ENCODE assay signal across 1 fruit fly cellular context in genomic region chrX:1830396-1831218, dm6.
TF ChIP-seq lines count a peak whose summit lies in the region.

No protein-coding gene starts in this region.

TF ChIP-seq in whole organism, embryonic, 481 proteins besides CTCF, POLR2A, EP300 and RAD21 (continued from another document and continues in another):
- TF ChIP-seq toy (GFP tag; IDR thresholded peaks at IDR 0.05; lab: Robert Waterston, UW) (peak; percentile 90), nmo (GFP tag; optimal IDR thresholded peaks at IDR 0.05; lab: Kevin White, UChicago) (peak; percentile 95), row (GFP tag; IDR thresholded peaks at IDR 0.05; lab: Robert Waterston, UW) (peak; percentile 98), ttk (GFP tag; IDR thresholded peaks at IDR 0.05; lab: Robert Waterston, UW) (peak; percentile 98), CG4854 (GFP tag; optimal IDR thresholded peaks at IDR 0.05; lab: Kevin White, UChicago) (peak; percentile 89), CG18476 (GFP tag; optimal IDR thresholded peaks at IDR 0.05; lab: Kevin White, UChicago) (peak; percentile 92), al (GFP tag; IDR thresholded peaks at IDR 0.05; lab: Robert Waterston, UW) (peak; percentile 95), Usf (GFP tag; optimal IDR thresholded peaks at IDR 0.05; lab: Kevin White, UChicago) (peak; percentile 91), CG8359 (GFP tag; optimal IDR thresholded peaks at IDR 0.05; lab: Kevin White, UChicago; ENCODE audit: borderline replicate concordance) (peak; percentile 84), Camta (GFP tag; optimal IDR thresholded peaks at IDR 0.05; lab: Kevin White, UChicago) (peak; percentile 93), sisA (GFP tag; IDR thresholded peaks at IDR 0.05; lab: Robert Waterston, UW) (peak; percentile 93), CG15514 (GFP tag; optimal IDR thresholded peaks at IDR 0.05; lab: Kevin White, UChicago) (peak; percentile 92), CG12942 (GFP tag; optimal IDR thresholded peaks at IDR 0.05; lab: Kevin White, UChicago) (peak; percentile 87), CG16815 (GFP tag; optimal IDR thresholded peaks at IDR 0.05; lab: Kevin White, UChicago) (peak; percentile 85), Dad (GFP tag; optimal IDR thresholded peaks at IDR 0.05; lab: Kevin White, UChicago) (peak; percentile 80), Doc3 (GFP tag; IDR thresholded peaks at IDR 0.05; lab: Robert Waterston, UW; ENCODE audit: partially characterized antibody) (no peak), CG17912 (GFP tag; optimal IDR thresholded peaks at IDR 0.05; lab: Kevin White, UChicago) (peak; percentile 61), Hsf (GFP tag; optimal IDR thresholded peaks at IDR 0.05; lab: Kevin White, UChicago) (peak; percentile 94), CG18011 (GFP tag; optimal IDR thresholded peaks at IDR 0.05; lab: Kevin White, UChicago) (peak; percentile 81), CG11247 (GFP tag; IDR thresholded peaks at IDR 0.05; lab: Robert Waterston, UW) (peak; percentile 97), CG7839 (tag; optimal IDR thresholded peaks at IDR 0.05; lab: Kevin White, UChicago) (peak; percentile 97), dimm (GFP tag; IDR thresholded peaks at IDR 0.05; lab: Robert Waterston, UW) (peak; percentile 88), CG3281 (GFP tag; optimal IDR thresholded peaks at IDR 0.05; lab: Kevin White, UChicago) (peak; percentile 96), cwo (GFP tag; optimal IDR thresholded peaks at IDR 0.05; lab: Kevin White, UChicago) (peak; percentile 100), CG33557 (GFP tag; optimal IDR thresholded peaks at IDR 0.05; lab: Kevin White, UChicago) (peak; percentile 76), zf30C (GFP tag; optimal IDR thresholded peaks at IDR 0.05; lab: Kevin White, UChicago) (peak; percentile 88), CG17802 (tag; optimal IDR thresholded peaks at IDR 0.05; lab: Kevin White, UChicago) (peak; percentile 86), CG9609 (GFP tag; optimal IDR thresholded peaks at IDR 0.05; lab: Kevin White, UChicago) (peak; percentile 92), Med (GFP tag; lab: Kevin White, UChicago) (peak; percentile 99), Sox100B (GFP tag; optimal IDR thresholded peaks at IDR 0.05; lab: Kevin White, UChicago) (peak; percentile 96), HmgD (GFP tag; optimal IDR thresholded peaks at IDR 0.05; lab: Kevin White, UChicago) (peak; percentile 85), hbn (GFP tag; IDR thresholded peaks at IDR 0.05; lab: Robert Waterston, UW; ENCODE audit: partially characterized antibody) (no peak), CkIIα-i1 (GFP tag; IDR thresholded peaks at IDR 0.05; lab: Robert Waterston, UW) (peak; percentile 77; the same call in 1 of the 2 replicates), CG9437 (GFP tag; optimal IDR thresholded peaks at IDR 0.05; lab: Kevin White, UChicago) (peak; percentile 93), CG7928 (GFP tag; optimal IDR thresholded peaks at IDR 0.05; lab: Kevin White, UChicago) (peak; percentile 65), CG14014 (GFP tag; IDR thresholded peaks at IDR 0.05; lab: Robert Waterston, UW) (peak; percentile 98), dan (GFP tag; IDR thresholded peaks at IDR 0.05; lab: Robert Waterston, UW) (peak; percentile 60; the same call in 1 of the 2 replicates), CG6254 (GFP tag; optimal IDR thresholded peaks at IDR 0.05; lab: Kevin White, UChicago) (peak; percentile 89), ssp (GFP tag; IDR thresholded peaks at IDR 0.05; lab: Robert Waterston, UW) (peak; percentile 88), Awh (GFP tag; IDR thresholded peaks at IDR 0.05; lab: Robert Waterston, UW) (peak; percentile 98), Tbp (GFP tag; optimal IDR thresholded peaks at IDR 0.05; lab: Kevin White, UChicago) (no peak), MBD-R2 (GFP tag; IDR thresholded peaks at IDR 0.05; lab: Robert Waterston, UW) (peak; percentile 95), sim (GFP tag; IDR thresholded peaks at IDR 0.05; lab: Robert Waterston, UW) (peak; percentile 94), unc-4 (GFP tag; IDR thresholded peaks at IDR 0.05; lab: Robert Waterston, UW; ENCODE audit: partially characterized antibody) (no peak), Blimp-1 (GFP tag; optimal IDR thresholded peaks at IDR 0.05; lab: Kevin White, UChicago) (peak; percentile 95), Antp (GFP tag; optimal IDR thresholded peaks at IDR 0.05; lab: Kevin White, UChicago) (peak; percentile 91), trem (tag; optimal IDR thresholded peaks at IDR 0.05; lab: Kevin White, UChicago) (peak; percentile 89), CG2202 (tag; optimal IDR thresholded peaks at IDR 0.05; lab: Kevin White, UChicago) (peak; percentile 73), Jarid2 (GFP tag; optimal IDR thresholded peaks at IDR 0.05; lab: Kevin White, UChicago) (peak; percentile 74), emc (GFP tag; optimal IDR thresholded peaks at IDR 0.05; lab: Kevin White, UChicago) (peak; percentile 77), HLHmδ (GFP tag; optimal IDR thresholded peaks at IDR 0.05; lab: Kevin White, UChicago) (no peak), CG13624 (GFP tag; optimal IDR thresholded peaks at IDR 0.05; lab: Kevin White, UChicago) (peak; percentile 95), gcm (GFP tag; optimal IDR thresholded peaks at IDR 0.05; lab: Kevin White, UChicago) (peak; percentile 94), jigr1 (GFP tag; IDR thresholded peaks at IDR 0.05; lab: Robert Waterston, UW) (peak; percentile 89; the same call in 2 of the 3 replicates), esg (GFP tag; conservative IDR thresholded peaks at IDR 0.05; lab: Robert Waterston, UW) (peak; percentile 97), btn (GFP tag; optimal IDR thresholded peaks at IDR 0.05; lab: Kevin White, UChicago) (peak; percentile 75), gsb-n (tag; optimal IDR thresholded peaks at IDR 0.05; lab: Kevin White, UChicago) (peak; percentile 92), stc (GFP tag; IDR thresholded peaks at IDR 0.05; lab: Robert Waterston, UW) (peak; percentile 97), CG9797 (GFP tag; optimal IDR thresholded peaks at IDR 0.05; lab: Kevin White, UChicago) (peak; percentile 39), grau (tag; optimal IDR thresholded peaks at IDR 0.05; lab: Kevin White, UChicago) (peak; percentile 95), CG4730 (GFP tag; IDR thresholded peaks at IDR 0.05; lab: Robert Waterston, UW) (peak; percentile 96), Chrac-16 (GFP tag; optimal IDR thresholded peaks at IDR 0.05; lab: Kevin White, UChicago) (peak; percentile 91), en (GFP tag; optimal IDR thresholded peaks at IDR 0.05; lab: Kevin White, UChicago) (peak; percentile 90), h (optimal IDR thresholded peaks at IDR 0.05; lab: Kevin White, UChicago) (no peak), CG8765 (GFP tag; IDR thresholded peaks at IDR 0.05; lab: Robert Waterston, UW) (peak; percentile 87), CG34376 (GFP tag; optimal IDR thresholded peaks at IDR 0.05; lab: Kevin White, UChicago) (peak; percentile 95), CG31224 (GFP tag; IDR thresholded peaks at IDR 0.05; lab: Robert Waterston, UW) (peak; percentile 92), CG14965 (GFP tag; optimal IDR thresholded peaks at IDR 0.05; lab: Kevin White, UChicago; ENCODE audit: borderline replicate concordance) (peak; percentile 64), ash1 (GFP tag; optimal IDR thresholded peaks at IDR 0.05; lab: Kevin White, UChicago) (peak; percentile 64), so (GFP tag; IDR thresholded peaks at IDR 0.05; lab: Robert Waterston, UW) (peak; percentile 95), pnt (GFP tag; optimal IDR thresholded peaks at IDR 0.05; lab: Kevin White, UChicago) (peak; percentile 92), cato (GFP tag; optimal IDR thresholded peaks at IDR 0.05; lab: Kevin White, UChicago; ENCODE audit: borderline replicate concordance) (peak; percentile 88), CG31441 (GFP tag; IDR thresholded peaks at IDR 0.05; lab: Robert Waterston, UW) (peak; percentile 97), CG3726 (GFP tag; IDR thresholded peaks at IDR 0.05; lab: Robert Waterston, UW) (peak; percentile 95), CG15479 (GFP tag; optimal IDR thresholded peaks at IDR 0.05; lab: Kevin White, UChicago) (no peak), D19B (GFP tag; optimal IDR thresholded peaks at IDR 0.05; lab: Kevin White, UChicago) (peak; percentile 88), croc (GFP tag; conservative IDR thresholded peaks at IDR 0.05; lab: Robert Waterston, UW) (peak; percentile 90), CG34224 (GFP tag; IDR thresholded peaks at IDR 0.05; lab: Robert Waterston, UW; ENCODE audit: partially characterized antibody) (no peak), tup (GFP tag; optimal IDR thresholded peaks at IDR 0.05; lab: Kevin White, UChicago) (peak; percentile 90), CG11504 (tag; optimal IDR thresholded peaks at IDR 0.05; lab: Kevin White, UChicago) (peak; percentile 96), CG18619 (GFP tag; optimal IDR thresholded peaks at IDR 0.05; lab: Kevin White, UChicago) (peak; percentile 94), CG10543 (GFP tag; optimal IDR thresholded peaks at IDR 0.05; lab: Kevin White, UChicago) (peak; percentile 95), tap (tag; optimal IDR thresholded peaks at IDR 0.05; lab: Kevin White, UChicago) (peak; percentile 96), z (GFP tag; IDR thresholded peaks at IDR 0.05; lab: Robert Waterston, UW) (peak; percentile 72), Optix (GFP tag; IDR thresholded peaks at IDR 0.05; lab: Robert Waterston, UW) (peak; percentile 93), zen (tag; optimal IDR thresholded peaks at IDR 0.05; lab: Kevin White, UChicago) (peak; percentile 82), ac (GFP tag; optimal IDR thresholded peaks at IDR 0.05; lab: Kevin White, UChicago) (peak; percentile 74), HLH4C (GFP tag; IDR thresholded peaks at IDR 0.05; lab: Robert Waterston, UW; ENCODE audit: partially characterized antibody) (peak; percentile 21; the same call in 1 of the 3 replicates), Hmr (GFP tag; optimal IDR thresholded peaks at IDR 0.05; lab: Kevin White, UChicago) (peak; percentile 96), danr (GFP tag; IDR thresholded peaks at IDR 0.05; lab: Robert Waterston, UW) (peak; percentile 94), Eip74EF (GFP tag; optimal IDR thresholded peaks at IDR 0.05; lab: Kevin White, UChicago) (peak in 1 of 2 experiments; percentile 91), odd (GFP tag; optimal IDR thresholded peaks at IDR 0.05; lab: Kevin White, UChicago) (peak; percentile 92), pb (GFP tag; optimal IDR thresholded peaks at IDR 0.05; lab: Kevin White, UChicago) (peak; percentile 86), amos (GFP tag; IDR thresholded peaks at IDR 0.05; lab: Robert Waterston, UW; ENCODE audit: partially characterized antibody) (no peak; the same call in 1 of the 2 replicates), Spps (tag; optimal IDR thresholded peaks at IDR 0.05; lab: Kevin White, UChicago) (peak; percentile 68), NfI (GFP tag; optimal IDR thresholded peaks at IDR 0.05; lab: Kevin White, UChicago) (peak; percentile 95), CG4404 (GFP tag; IDR thresholded peaks at IDR 0.05; lab: Robert Waterston, UW) (peak; percentile 82), Sin3A (optimal IDR thresholded peaks at IDR 0.05; lab: Kevin White, UChicago) (no peak), usp (GFP tag; optimal IDR thresholded peaks at IDR 0.05; lab: Kevin White, UChicago) (no peak), run (tag; optimal IDR thresholded peaks at IDR 0.05; lab: Kevin White, UChicago) (peak; percentile 92), CG7963 (GFP tag; IDR thresholded peaks at IDR 0.05; lab: Robert Waterston, UW; ENCODE audit: partially characterized antibody) (no peak), aop (GFP tag; IDR thresholded peaks at IDR 0.05; lab: Robert Waterston, UW) (peak; percentile 91), CG16863 (GFP tag; optimal IDR thresholded peaks at IDR 0.05; lab: Kevin White, UChicago) (peak; percentile 93), tgo (GFP tag; IDR thresholded peaks at IDR 0.05; lab: Robert Waterston, UW) (peak; percentile 97), CG10274 (GFP tag; optimal IDR thresholded peaks at IDR 0.05; lab: Kevin White, UChicago) (peak; percentile 99), CG6791 (GFP tag; IDR thresholded peaks at IDR 0.05; lab: Robert Waterston, UW; ENCODE audit: partially characterized antibody) (no peak), repo (GFP tag; optimal IDR thresholded peaks at IDR 0.05; lab: Kevin White, UChicago) (peak; percentile 90), Sry-β (GFP tag; optimal IDR thresholded peaks at IDR 0.05; lab: Kevin White, UChicago) (peak; percentile 71), jumu (GFP tag; optimal IDR thresholded peaks at IDR 0.05; lab: Kevin White, UChicago) (peak; percentile 93), caup (GFP tag; optimal IDR thresholded peaks at IDR 0.05; lab: Kevin White, UChicago; ENCODE audit: severe bottlenecking) (peak; percentile 95), CG10565 (GFP tag; optimal IDR thresholded peaks at IDR 0.05; lab: Kevin White, UChicago) (peak; percentile 31), pan (optimal IDR thresholded peaks at IDR 0.05; lab: Kevin White, UChicago) (no peak), pan (GFP tag; optimal IDR thresholded peaks at IDR 0.05 in 1 of 2, IDR thresholded peaks at IDR 0.05 in 1 of 2) (peak in 1 of 2 experiments; percentile 98), CG6683 (GFP tag; optimal IDR thresholded peaks at IDR 0.05; lab: Kevin White, UChicago) (peak; percentile 87), nau (GFP tag; optimal IDR thresholded peaks at IDR 0.05; lab: Kevin White, UChicago) (peak; percentile 92), CG13287 (GFP tag; IDR thresholded peaks at IDR 0.05; lab: Robert Waterston, UW; ENCODE audit: partially characterized antibody) (peak; percentile 12; the same call in 1 of the 2 replicates), CG12659 (GFP tag; optimal IDR thresholded peaks at IDR 0.05; lab: Kevin White, UChicago) (peak; percentile 97), onecut (GFP tag; IDR thresholded peaks at IDR 0.05; lab: Robert Waterston, UW) (peak; percentile 92), CG14441 (GFP tag; IDR thresholded peaks at IDR 0.05; lab: Robert Waterston, UW) (peak; percentile 98), NFAT (GFP tag; IDR thresholded peaks at IDR 0.05; lab: Robert Waterston, UW) (peak; percentile 97), CG16779 (GFP tag; IDR thresholded peaks at IDR 0.05; lab: Robert Waterston, UW) (peak; percentile 97), HLH3B (GFP tag; IDR thresholded peaks at IDR 0.05; lab: Robert Waterston, UW) (peak; percentile 98), Nf-YB (GFP tag; optimal IDR thresholded peaks at IDR 0.05; lab: Kevin White, UChicago) (peak; percentile 83), CG7357 (GFP tag; IDR thresholded peaks at IDR 0.05; lab: Robert Waterston, UW) (peak; percentile 89), rib (GFP tag; IDR thresholded peaks at IDR 0.05; lab: Robert Waterston, UW) (peak; percentile 96), H15 (GFP tag; IDR thresholded peaks at IDR 0.05; lab: Robert Waterston, UW) (peak; percentile 98), CG42726 (GFP tag; IDR thresholded peaks at IDR 0.05; lab: Robert Waterston, UW; ENCODE audit: partially characterized antibody) (no peak), CG6175 (GFP tag; IDR thresholded peaks at IDR 0.05; lab: Robert Waterston, UW) (peak; percentile 94), CG4617 (GFP tag; optimal IDR thresholded peaks at IDR 0.05; lab: Kevin White, UChicago; ENCODE audit: borderline replicate concordance) (peak; percentile 89)
